Fruit fly (Drosophila melanogaster): ENCODE data around the gene CG13946.

The CG13946 gene

DNA sequence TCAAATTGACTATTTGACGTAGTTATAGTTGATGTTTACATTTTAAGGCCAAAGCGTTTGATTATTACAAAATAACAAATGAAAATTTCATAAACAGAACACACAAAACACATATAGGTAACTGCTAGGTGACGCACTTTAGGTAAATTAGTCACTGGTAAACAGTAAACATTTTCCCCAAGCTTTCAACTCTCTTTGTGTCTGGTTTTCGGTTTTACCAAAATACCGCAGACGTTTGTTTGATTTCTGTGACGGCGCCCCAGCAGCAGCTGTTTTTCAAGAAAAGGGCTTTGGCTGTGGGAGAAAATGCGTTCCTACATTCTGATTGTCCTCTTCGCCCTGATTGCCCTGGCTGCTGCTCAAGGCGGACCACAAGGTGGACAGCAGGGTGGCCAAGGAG, at the start of gene CG13946:
CG13946 (plus strand) TSS at position 301 of the 400 bp plus-strand sequence.
- TF ChIP-seq CG17801 (GFP tag; optimal IDR thresholded peaks at IDR 0.05; ENCODE audit: partially characterized antibody), result no peak

DNA sequence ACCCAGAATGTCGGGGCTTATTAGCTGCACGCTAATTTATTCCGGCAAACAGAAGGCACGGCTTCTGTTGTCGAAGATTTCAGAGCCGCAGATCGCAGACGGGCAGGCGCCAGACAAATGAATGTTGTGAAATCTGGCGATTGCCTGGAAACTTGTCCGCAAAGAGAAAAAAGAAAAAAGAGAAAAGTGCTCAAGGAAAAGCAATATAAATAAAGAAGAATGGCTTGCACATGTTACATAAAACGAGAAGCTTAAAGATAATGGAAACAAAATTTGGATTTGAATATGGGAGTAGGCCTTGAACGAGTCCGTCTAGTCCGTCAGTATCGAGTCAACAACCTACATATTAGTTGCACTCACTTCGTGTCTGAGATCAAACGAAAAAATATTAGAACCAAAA, 48.3 kb upstream of the CG13946 start, which contains the start of gene Hsp60B:
Hsp60B (plus strand) TSS at position 301 of the 400 bp plus-strand sequence.
- no peak for TF ChIP-seq CG17801 (GFP tag; optimal IDR thresholded peaks at IDR 0.05; ENCODE audit: partially characterized antibody)

- no peak for TF ChIP-seq CG17801 (GFP tag; optimal IDR thresholded peaks at IDR 0.05; ENCODE audit: partially characterized antibody)
These were observed 44.2 kb upstream of the CG13946 start for dm6 chr2L:732105-732504.

DNA sequence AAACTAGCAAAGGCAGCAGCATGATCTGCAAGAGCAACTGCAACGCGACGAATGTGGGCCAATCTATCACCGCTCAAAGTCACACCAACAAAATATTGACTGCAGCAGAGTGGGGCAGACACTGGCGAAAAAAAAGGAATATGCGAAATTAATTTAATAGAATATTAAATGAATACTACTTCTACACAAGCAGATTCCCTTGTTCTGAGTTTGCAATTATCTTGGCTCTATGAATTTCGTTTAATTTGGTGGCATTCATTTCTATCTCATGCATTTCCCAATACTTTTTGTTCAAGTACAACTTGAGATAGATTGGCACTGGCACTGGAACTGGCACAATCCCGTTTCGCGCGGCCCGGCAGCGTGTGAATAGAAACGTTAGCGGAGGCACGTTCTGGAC, 42.2 kb upstream of the CG13946 start:
- no peak for TF ChIP-seq CG17801 (GFP tag; optimal IDR thresholded peaks at IDR 0.05; ENCODE audit: partially characterized antibody)

DNA sequence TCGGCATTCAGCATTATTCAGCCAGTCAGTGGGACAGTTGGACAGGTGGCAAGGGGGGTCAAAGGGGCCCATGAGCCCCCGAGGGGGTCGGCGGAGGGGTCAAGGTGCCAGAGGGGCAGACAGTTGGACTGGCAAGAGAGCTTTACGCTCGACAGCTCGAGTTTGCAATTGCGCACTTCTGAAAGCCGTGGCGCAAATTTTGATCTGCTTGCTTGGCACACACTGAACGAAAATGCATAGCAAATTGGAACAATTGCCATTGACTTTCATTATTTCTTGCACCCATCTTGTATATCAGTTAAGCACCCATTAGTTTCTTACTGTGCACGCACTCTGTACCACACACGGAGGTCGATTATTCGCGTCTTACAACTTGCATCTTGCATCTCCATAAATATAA, 40.6 kb upstream of the CG13946 start:
- no peak for TF ChIP-seq CG17801 (GFP tag; optimal IDR thresholded peaks at IDR 0.05; ENCODE audit: partially characterized antibody)

- TF ChIP-seq CG17801 (GFP tag; optimal IDR thresholded peaks at IDR 0.05; ENCODE audit: partially characterized antibody), result no peak
These were observed 36.3 kb upstream of the CG13946 start for dm6 chr2L:740031-740430.

dm6 chr2L:744295-744694, 32.0 kb upstream of the CG13946 start, which contains the start of gene Eaat2:
Gene Eaat2, minus strand, starts transcription at chr2L:744395.
- TF ChIP-seq CG17801 (GFP tag; optimal IDR thresholded peaks at IDR 0.05; ENCODE audit: partially characterized antibody), result no peak

dm6 chr2L:745785-746184, 30.6 kb upstream of the CG13946 start:
- TF ChIP-seq CG17801 (GFP tag; optimal IDR thresholded peaks at IDR 0.05; ENCODE audit: partially characterized antibody), result no peak

DNA sequence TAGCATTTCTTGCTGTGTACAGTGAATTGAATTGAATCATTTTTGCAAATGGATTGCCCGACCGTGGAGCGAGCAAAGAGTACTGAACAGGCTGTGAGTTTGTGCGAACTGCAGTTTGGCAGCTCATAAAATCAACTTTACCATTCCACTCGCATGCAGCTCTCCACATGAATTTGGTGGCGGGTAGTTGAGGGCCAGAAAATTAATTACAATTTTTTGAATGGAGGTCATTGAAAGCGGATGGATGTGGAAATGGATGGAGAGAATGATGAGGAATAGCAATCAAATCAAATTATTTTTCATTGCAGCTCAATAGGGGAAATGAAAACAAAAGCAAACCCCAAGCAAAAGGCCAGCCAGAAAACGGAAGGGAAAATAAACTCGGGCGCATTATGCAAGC, 26.7 kb upstream of the CG13946 start, which contains the start of gene GABA-B-R3:
GABA-B-R3 (plus strand) TSS at position 301 of the 400 bp plus-strand sequence.
- no peak for TF ChIP-seq CG17801 (GFP tag; optimal IDR thresholded peaks at IDR 0.05; ENCODE audit: partially characterized antibody)

dm6 chr2L:750299-750698, 26.0 kb upstream of the CG13946 start:
- TF ChIP-seq CG17801 (GFP tag; optimal IDR thresholded peaks at IDR 0.05; ENCODE audit: partially characterized antibody), result no peak

- no peak for TF ChIP-seq CG17801 (GFP tag; optimal IDR thresholded peaks at IDR 0.05; ENCODE audit: partially characterized antibody)
These were observed 3.1 kb upstream of the CG13946 start, which contains the start of gene CG12506 for dm6 chr2L:773247-773646. Gene CG12506, plus strand, starts transcription at chr2L:773547.

DNA sequence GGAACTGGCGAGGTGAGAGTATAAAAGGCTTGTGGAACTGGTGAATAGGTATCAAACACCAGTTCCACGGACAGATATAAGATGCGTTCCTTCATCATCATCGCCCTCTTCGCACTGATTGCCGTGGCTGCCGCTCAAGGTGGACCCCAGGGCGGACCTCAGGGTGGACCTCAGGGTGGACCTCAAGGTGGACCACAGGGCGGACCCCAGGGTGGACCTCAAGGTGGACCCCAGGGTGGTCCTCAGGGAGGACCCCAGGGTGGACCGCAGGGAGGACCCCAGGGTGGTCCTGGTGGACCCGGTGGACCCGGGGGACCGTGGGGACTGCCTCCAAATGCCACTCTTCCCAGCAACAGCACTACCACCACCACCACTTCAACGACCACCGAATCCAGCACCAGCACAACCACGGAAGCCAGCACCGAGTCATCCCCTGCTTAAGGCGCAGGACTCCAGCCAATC, 2.8 kb downstream of the CG13946 start, which contains the start of gene CG13947:
CG13947 (plus strand) TSS at position 51 of the 462 bp plus-strand sequence.
- no peak for TF ChIP-seq CG17801 (GFP tag; optimal IDR thresholded peaks at IDR 0.05; ENCODE audit: partially characterized antibody)

DNA sequence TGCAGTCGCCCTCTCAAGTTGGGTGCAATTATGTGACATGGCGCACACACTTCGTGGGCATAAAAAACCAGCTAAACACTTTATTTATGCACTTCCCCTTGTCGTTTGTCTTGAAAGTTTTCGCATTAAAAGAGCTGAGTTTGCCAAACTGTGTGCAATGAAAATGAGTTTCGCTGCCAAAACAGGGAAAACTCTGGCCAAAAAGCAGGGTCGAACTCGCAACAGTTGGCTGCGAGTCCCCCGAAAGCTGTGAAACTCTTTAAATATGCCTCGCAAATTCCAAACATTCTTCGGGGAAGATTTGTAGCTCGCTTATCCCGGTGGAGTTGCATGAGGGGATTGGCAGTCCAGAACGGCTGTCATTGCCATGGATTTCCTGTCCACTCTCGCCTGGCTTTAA, 3.8 kb downstream of the CG13946 start, which contains the start of gene Gr21a:
Gr21a (plus strand) TSS at position 301 of the 400 bp plus-strand sequence.
- no peak for TF ChIP-seq CG17801 (GFP tag; optimal IDR thresholded peaks at IDR 0.05; ENCODE audit: partially characterized antibody)

DNA sequence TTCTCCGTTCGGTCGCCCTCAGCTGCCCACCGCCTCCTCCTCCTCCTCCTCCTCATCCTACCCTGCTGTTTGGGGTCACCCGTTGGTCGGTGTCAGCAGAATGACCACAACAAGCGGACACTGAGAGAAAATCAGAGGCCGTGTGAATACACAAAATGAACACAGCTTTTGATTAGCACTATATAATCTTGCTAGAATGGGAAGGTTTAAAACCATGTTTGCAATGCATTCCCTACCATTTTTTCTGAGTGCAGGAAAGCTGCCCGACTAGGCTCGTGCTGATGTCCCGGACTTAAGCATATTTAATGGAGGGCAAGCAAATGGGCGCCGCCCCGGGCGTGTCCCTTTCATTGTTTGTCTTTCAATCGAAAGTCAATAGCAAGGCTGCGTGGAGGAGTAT, 4.5 kb downstream of the CG13946 start:
- no peak for TF ChIP-seq CG17801 (GFP tag; optimal IDR thresholded peaks at IDR 0.05; ENCODE audit: partially characterized antibody)

- TF ChIP-seq CG17801 (GFP tag; optimal IDR thresholded peaks at IDR 0.05; ENCODE audit: partially characterized antibody), result no peak
These were observed 7.7 kb downstream of the CG13946 start, which contains the start of gene CG3544 for dm6 chr2L:784036-784435. Gene CG3544, plus strand, starts transcription at chr2L:784336.

dm6 chr2L:789966-790365, 13.6 kb downstream of the CG13946 start:
- TF ChIP-seq CG17801 (GFP tag; optimal IDR thresholded peaks at IDR 0.05; ENCODE audit: partially characterized antibody), result no peak

DNA sequence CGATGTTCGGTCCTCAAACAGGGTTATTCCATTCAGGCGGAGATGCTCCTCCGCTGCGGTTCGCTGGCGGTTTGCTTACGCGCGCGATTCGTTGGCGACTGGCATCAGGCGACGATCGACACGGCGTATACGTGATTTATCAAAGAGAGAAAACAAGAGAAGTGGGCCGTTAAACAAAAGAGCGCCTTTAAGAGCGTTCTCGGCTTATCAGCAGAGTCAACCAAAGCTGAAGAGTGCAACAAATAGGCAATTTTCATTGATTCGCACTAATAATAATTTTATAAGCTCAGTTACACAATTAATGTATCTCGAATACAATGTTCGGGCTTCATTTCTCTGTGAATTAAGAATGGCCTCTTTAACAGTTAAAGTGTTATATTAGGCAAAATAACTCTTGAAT, 14.4 kb downstream of the CG13946 start, which contains the start of gene Pkg21D:
Pkg21D (minus strand) TSS at position 101 of the 400 bp plus-strand sequence.
- no peak for TF ChIP-seq CG17801 (GFP tag; optimal IDR thresholded peaks at IDR 0.05; ENCODE audit: partially characterized antibody)

Data from ovary, adult (tissue).